Worm (Caenorhabditis elegans): ENCODE measurements around the gene Y60A3A.21.

Y60A3A.21 gene

ce11 chrV:20064076-20064475 lies 52.3 kb downstream of the Y60A3A.21 start, which contains the start of gene ttx-1:
TSS of gene ttx-1 (minus strand) at chrV:20064176.
- TF ChIP-seq cog-1 (tag; optimal IDR thresholded peaks at IDR 0.05) (no peak), ref-1 (GFP tag; conservative IDR thresholded peaks at IDR 0.05) (no peak), klf-2 (GFP tag; conservative IDR thresholded peaks at IDR 0.05) (no peak), flt-1 (GFP tag; IDR thresholded peaks at IDR 0.05) (no peak), ztf-23 (GFP tag; IDR thresholded peaks at IDR 0.05) (no peak), med-1 (GFP tag; optimal IDR thresholded peaks at IDR 0.05; ENCODE audit: insufficient read depth) (no peak), tab-1 (GFP tag; IDR thresholded peaks at IDR 0.05) (no peak), T22C8.4 (GFP tag; IDR thresholded peaks at IDR 0.05) (no peak), ztf-29 (GFP tag; IDR thresholded peaks at IDR 0.05) (no peak)
